Worm (Caenorhabditis elegans) whole organism, midembryonic: Measurements from ENCODE around the gene ZK84.1.

Source experiments
- cog-1 ChIP-seq: sonication (generic microtip); optimal IDR thresholded peaks from 2 replicates; lab custom pipeline; 2016; ENCODE audit warnings: missing genetic modification characterization, missing compliant biosample characterization
- klf-2 ChIP-seq: fragments of 200-800 bp; sonication (Bioruptor generic); conservative IDR thresholded peaks from 2 replicates; pipeline ENCODE4 v1.3.6; 2022; ENCODE audit warnings: missing genetic modification reagents, missing genetic modification characterization, missing compliant biosample characterization
- ztf-23 ChIP-seq: fragments of 200-800 bp; sonication (Bioruptor generic); IDR thresholded peaks from 2 replicates; pipeline ENCODE4 v1.3.6; 2022; ENCODE audit warnings: missing genetic modification reagents, missing genetic modification characterization, missing compliant biosample characterization

ce11 chrII:6061495-6061894 is 41.0 kb downstream of the ZK84.1 start:
- TF ChIP-seq ztf-23 (GFP tag; lab: Robert Waterston, UW) (peak; percentile 77), cog-1 (tag; lab: Kevin White, UChicago) (peak; percentile 60), klf-2 (GFP tag; lab: Robert Waterston, UW) (no peak)
